Worm (Caenorhabditis elegans) whole organism, mixed stage, embryonic: Measurements from ENCODE around the gene ccdc-55.

ENCODE experiments used
- bed-3 ChIP-seq: fragments of 200-800 bp; sonication (Bioruptor generic); optimal IDR thresholded peaks from 3 replicates; lab custom pipeline; 2018; ENCODE audit warnings: mild to moderate bottlenecking, missing genetic modification characterization, moderate library complexity, missing compliant biosample characterization
- blmp-1 ChIP-seq: fragments of 150-350 bp; optimal IDR thresholded peaks from 2 replicates; lab custom pipeline; 2014; ENCODE audit warnings: missing biosample characterization, missing genetic modification characterization
- ceh-39 ChIP-seq: fragments of 150-350 bp; optimal IDR thresholded peaks from 2 replicates; lab custom pipeline; 2014; ENCODE audit warnings: missing biosample characterization, missing genetic modification characterization
- ceh-83 ChIP-seq: fragments of 200-800 bp; sonication (Bioruptor generic); optimal IDR thresholded peaks from 2 replicates; lab custom pipeline; 2018; ENCODE audit warnings: mild to moderate bottlenecking, missing genetic modification characterization, missing compliant biosample characterization
- ces-1 ChIP-seq: fragments of 150-350 bp; optimal IDR thresholded peaks from 2 replicates; lab custom pipeline; 2014; ENCODE audit warnings: missing biosample characterization, missing genetic modification reagents, missing genetic modification characterization
- cnd-1 ChIP-seq: fragments of 200-800 bp; sonication (Bioruptor generic); optimal IDR thresholded peaks from 2 replicates; lab custom pipeline; 2018; ENCODE audit warnings: mild to moderate bottlenecking, missing genetic modification characterization, missing compliant biosample characterization
- drap-1 ChIP-seq: fragments of 200-800 bp; sonication (Bioruptor generic); optimal IDR thresholded peaks from 3 replicates; lab custom pipeline; 2018; ENCODE audit warnings: mild to moderate bottlenecking, missing genetic modification characterization, missing compliant biosample characterization
- elt-1 ChIP-seq: sonication (generic microtip); optimal IDR thresholded peaks from 2 replicates; lab custom pipeline; 2017; ENCODE audit warnings: missing genetic modification characterization, mild to moderate bottlenecking, missing compliant biosample characterization, antibody characterized with exemption, moderate library complexity, borderline replicate concordance; ENCODE audit not compliant: insufficient read depth
- elt-3 ChIP-seq: fragments of 150-350 bp; optimal IDR thresholded peaks from 2 replicates; lab custom pipeline; 2014; ENCODE audit warnings: missing biosample characterization, missing genetic modification characterization
- ham-2 ChIP-seq: fragments of 200-800 bp; sonication (Bioruptor generic); optimal IDR thresholded peaks from 2 replicates; lab custom pipeline; 2018; ENCODE audit warnings: mild to moderate bottlenecking, missing genetic modification characterization, missing compliant biosample characterization
- hlh-1 ChIP-seq: fragments of 150-350 bp; optimal IDR thresholded peaks from 2 replicates; lab custom pipeline; 2014; ENCODE audit warnings: missing biosample characterization, missing genetic modification reagents, missing genetic modification characterization
- lin-13 ChIP-seq: fragments of 150-350 bp; optimal IDR thresholded peaks from 2 replicates; lab custom pipeline; 2014; ENCODE audit warnings: missing biosample characterization, missing genetic modification characterization
- lin-32 ChIP-seq: fragments of 200-800 bp; sonication (Bioruptor generic); optimal IDR thresholded peaks from 2 replicates; lab custom pipeline; 2018; ENCODE audit warnings: mild to moderate bottlenecking, missing genetic modification characterization, missing compliant biosample characterization
- lsy-2 ChIP-seq: fragments of 150-350 bp; optimal IDR thresholded peaks from 2 replicates; lab custom pipeline; 2014; ENCODE audit warnings: missing biosample characterization, missing genetic modification characterization
- mab-5 ChIP-seq: fragments of 150-350 bp; optimal IDR thresholded peaks from 2 replicates; lab custom pipeline; 2014; ENCODE audit warnings: missing biosample characterization, missing genetic modification characterization
- mep-1 ChIP-seq: fragments of 150-350 bp; optimal IDR thresholded peaks from 2 replicates; lab custom pipeline; 2017; ENCODE audit warnings: missing biosample characterization, missing genetic modification reagents, missing genetic modification characterization, inconsistent platforms
- mls-2 ChIP-seq: sonication (generic microtip); optimal IDR thresholded peaks from 2 replicates; lab custom pipeline; 2016; ENCODE audit warnings: mild to moderate bottlenecking, missing genetic modification characterization, moderate library complexity, missing compliant biosample characterization
- nhr-12 ChIP-seq: fragments of 150-350 bp; optimal IDR thresholded peaks from 2 replicates; lab custom pipeline; 2014; ENCODE audit warnings: missing biosample characterization, missing genetic modification characterization
- nhr-2 ChIP-seq: fragments of 150-350 bp; optimal IDR thresholded peaks from 2 replicates; lab custom pipeline; 2014; ENCODE audit warnings: missing biosample characterization, missing genetic modification characterization
- nhr-237 ChIP-seq: fragments of 150-350 bp; optimal IDR thresholded peaks from 2 replicates; lab custom pipeline; 2014; ENCODE audit warnings: missing biosample characterization, missing genetic modification characterization
- nhr-28 ChIP-seq: fragments of 150-350 bp; optimal IDR thresholded peaks from 2 replicates; lab custom pipeline; 2014; ENCODE audit warnings: missing biosample characterization, missing genetic modification characterization
- nhr-76 ChIP-seq: sonication (generic microtip); optimal IDR thresholded peaks from 2 replicates; lab custom pipeline; 2017; ENCODE audit warnings: missing biosample characterization, missing genetic modification characterization
- pha-4 ChIP-seq: fragments of 150-350 bp; optimal IDR thresholded peaks from 2 replicates; lab custom pipeline; 2018; ENCODE audit warnings: missing biosample characterization, missing genetic modification reagents, missing genetic modification characterization
- snpc-4 ChIP-seq: fragments of 150-350 bp; optimal IDR thresholded peaks from 2 replicates; lab custom pipeline; 2014; ENCODE audit warnings: missing biosample characterization, missing genetic modification characterization
- sptf-1 ChIP-seq: sonication (generic microtip); optimal IDR thresholded peaks from 2 replicates; lab custom pipeline; 2017; ENCODE audit warnings: mild to moderate bottlenecking, missing genetic modification characterization, moderate library complexity, missing compliant biosample characterization
- tbx-8 ChIP-seq: fragments of 200-800 bp; sonication (Bioruptor generic); optimal IDR thresholded peaks from 2 replicates; lab custom pipeline; 2018; ENCODE audit warnings: mild to moderate bottlenecking, missing genetic modification characterization, moderate library complexity, missing compliant biosample characterization
- unc-120 ChIP-seq: sonication (generic microtip); optimal IDR thresholded peaks from 2 replicates; lab custom pipeline; 2017; ENCODE audit warnings: missing genetic modification characterization, missing compliant biosample characterization; ENCODE audit not compliant: poor library complexity, severe bottlenecking
- unc-39 ChIP-seq: fragments of 150-350 bp; optimal IDR thresholded peaks from 2 replicates; lab custom pipeline; 2014; ENCODE audit warnings: missing biosample characterization, missing genetic modification characterization
- unc-62 ChIP-seq: fragments of 150-350 bp; optimal IDR thresholded peaks from 2 replicates; lab custom pipeline; 2014; ENCODE audit warnings: missing biosample characterization, missing genetic modification reagents, missing genetic modification characterization
- zip-8 ChIP-seq: fragments of 150-350 bp; optimal IDR thresholded peaks from 2 replicates; lab custom pipeline; 2014; ENCODE audit warnings: missing biosample characterization, missing genetic modification characterization
- ztf-11 ChIP-seq: fragments of 150-350 bp; optimal IDR thresholded peaks from 2 replicates; lab custom pipeline; 2014; ENCODE audit warnings: missing biosample characterization, missing genetic modification characterization

The ccdc-55 gene

DNA sequence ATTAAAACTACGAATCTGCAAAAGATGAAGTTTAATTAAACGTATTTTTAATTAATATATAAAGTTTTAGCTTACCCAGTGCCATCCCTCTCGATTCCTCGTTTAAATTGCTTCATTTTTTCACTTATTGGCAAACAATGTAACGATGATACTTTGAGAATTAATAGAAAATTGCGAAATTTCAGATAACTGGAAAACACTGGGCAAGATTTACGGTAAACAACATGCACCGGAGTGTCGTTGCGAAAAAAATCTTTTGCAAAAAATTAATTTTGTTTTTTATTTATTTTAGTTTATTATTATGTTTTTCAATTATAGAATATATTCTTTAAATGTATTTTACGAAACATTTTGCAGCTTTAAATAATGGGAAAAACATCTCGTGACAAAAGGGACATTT is 35.5 kb upstream of the ccdc-55 start, which contains the start of the genes pelo-1 and R74.7:
TSS of gene pelo-1 (minus strand) at position 151 of the 400 bp plus-strand sequence.
TSS of gene R74.7 (plus strand) at position 358 of the 400 bp plus-strand sequence.
- TF ChIP-seq cnd-1 (tag; lab: Kevin White, UChicago) (no peak), ces-1 (GFP tag; lab: Kevin White, UChicago) (peak; percentile 14)

DNA sequence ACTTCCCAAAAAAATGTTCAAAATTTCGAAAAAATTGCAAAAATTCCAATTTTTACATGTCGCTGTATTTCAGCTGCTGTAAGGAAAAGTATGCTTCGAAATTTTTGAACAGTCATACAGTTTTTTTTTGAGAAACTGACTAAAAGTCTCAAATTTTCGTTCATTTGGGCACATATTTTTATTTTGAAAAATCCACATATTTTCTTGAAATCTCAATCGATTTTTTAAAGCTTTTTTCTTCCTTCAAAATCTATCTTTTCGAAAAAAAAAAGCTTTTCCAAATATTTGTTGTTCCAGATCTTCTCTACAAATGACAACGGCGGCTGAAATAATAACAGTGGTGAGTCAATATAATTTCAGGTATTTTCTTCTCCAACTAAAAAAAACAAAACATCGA is 28.4 kb upstream of the ccdc-55 start, which contains the start of gene asd-1:
TSS of gene asd-1 (plus strand) at position 298 of the 397 bp plus-strand sequence.
- TF ChIP-seq tbx-8 = no peak
- no peak for TF ChIP-seq sptf-1
- no peak for TF ChIP-seq nhr-237
- TF ChIP-seq pha-4 (tag; lab: Kevin White, UChicago) = no peak
- no peak for TF ChIP-seq nhr-28
- TF ChIP-seq nhr-76 (tag; lab: Kevin White, UChicago) = no peak
- no peak for TF ChIP-seq hlh-1 (tag; lab: Kevin White, UChicago)
- TF ChIP-seq, all 35 proteins: peak for 0

DNA sequence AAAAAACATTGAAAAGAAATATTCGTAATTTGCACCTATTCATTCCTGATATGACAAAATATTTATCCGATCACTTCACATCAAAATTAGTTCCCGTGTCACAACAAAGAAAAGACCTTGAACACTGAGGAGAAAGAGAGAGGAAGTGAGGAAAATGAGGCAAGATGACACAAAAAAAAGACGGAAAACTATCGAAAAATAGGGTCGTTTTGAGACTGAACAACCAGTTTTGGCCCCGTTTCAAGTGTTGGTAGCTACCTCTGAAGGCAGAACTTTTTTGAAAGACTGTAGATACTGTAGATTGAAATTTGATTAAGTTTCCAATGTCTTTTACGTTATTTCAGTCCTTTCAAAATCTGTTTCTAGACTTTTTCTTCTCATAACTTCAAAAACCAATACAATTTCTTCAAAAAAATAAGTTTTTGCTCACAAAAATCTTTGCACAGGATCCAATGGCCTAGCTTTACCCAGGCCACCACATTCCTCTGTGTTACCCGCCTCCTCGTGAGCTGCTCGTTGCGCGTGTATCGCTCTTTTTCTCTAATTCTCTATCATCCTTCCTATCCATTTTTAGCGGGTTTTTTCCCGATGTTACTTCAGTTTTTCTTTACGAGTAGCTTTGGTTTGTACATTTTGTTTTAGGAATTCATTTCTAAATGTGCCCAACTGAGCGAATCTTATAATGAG is 27.9 kb upstream of the ccdc-55 start:
- no peak for TF ChIP-seq nhr-76 (tag; lab: Kevin White, UChicago)
- TF ChIP-seq ztf-11 (tag; lab: Kevin White, UChicago) = no peak
- no peak for TF ChIP-seq blmp-1
- TF ChIP-seq drap-1 = no peak
- TF ChIP-seq ceh-39 (tag; lab: Kevin White, UChicago) = peak; percentile 22
- TF ChIP-seq pha-4 (tag; lab: Kevin White, UChicago) = no peak
- no peak for TF ChIP-seq tbx-8
- TF ChIP-seq bed-3 (GFP tag; lab: Kevin White, UChicago) = no peak
- TF ChIP-seq elt-1 (tag; lab: Kevin White, UChicago) = no peak
- TF ChIP-seq ceh-83 = no peak
- no peak for TF ChIP-seq cnd-1 (tag; lab: Kevin White, UChicago)
- peak; percentile 50 for TF ChIP-seq lsy-2
- TF ChIP-seq hlh-1 (tag; lab: Kevin White, UChicago) = no peak
- TF ChIP-seq ham-2 (GFP tag; lab: Kevin White, UChicago) = no peak
- TF ChIP-seq lin-13 (tag; lab: Kevin White, UChicago) = no peak
- TF ChIP-seq mab-5 (tag; lab: Kevin White, UChicago) = no peak
- TF ChIP-seq elt-3 (tag; lab: Kevin White, UChicago) = no peak
- no peak for TF ChIP-seq nhr-28
- no peak for TF ChIP-seq sptf-1
- TF ChIP-seq nhr-12 (tag; lab: Kevin White, UChicago) = no peak
- TF ChIP-seq lin-32 (GFP tag; lab: Kevin White, UChicago) = no peak
- TF ChIP-seq ces-1 (GFP tag; lab: Kevin White, UChicago) = peak; percentile 15
- peak; percentile 5 for TF ChIP-seq nhr-237
- no peak for TF ChIP-seq zip-8
- TF ChIP-seq unc-39 = no peak
- TF ChIP-seq nhr-2 (tag; lab: Kevin White, UChicago) = no peak
- no peak for TF ChIP-seq snpc-4 (tag; lab: Kevin White, UChicago)
- peak; percentile 37 for TF ChIP-seq mep-1 (tag; lab: Kevin White, UChicago)
- peak; percentile 4 for TF ChIP-seq mls-2 (tag; lab: Kevin White, UChicago)
- peak; percentile 88 for TF ChIP-seq unc-120 (tag; lab: Kevin White, UChicago)
- TF ChIP-seq unc-62 (GFP tag; lab: Kevin White, UChicago) = no peak

DNA sequence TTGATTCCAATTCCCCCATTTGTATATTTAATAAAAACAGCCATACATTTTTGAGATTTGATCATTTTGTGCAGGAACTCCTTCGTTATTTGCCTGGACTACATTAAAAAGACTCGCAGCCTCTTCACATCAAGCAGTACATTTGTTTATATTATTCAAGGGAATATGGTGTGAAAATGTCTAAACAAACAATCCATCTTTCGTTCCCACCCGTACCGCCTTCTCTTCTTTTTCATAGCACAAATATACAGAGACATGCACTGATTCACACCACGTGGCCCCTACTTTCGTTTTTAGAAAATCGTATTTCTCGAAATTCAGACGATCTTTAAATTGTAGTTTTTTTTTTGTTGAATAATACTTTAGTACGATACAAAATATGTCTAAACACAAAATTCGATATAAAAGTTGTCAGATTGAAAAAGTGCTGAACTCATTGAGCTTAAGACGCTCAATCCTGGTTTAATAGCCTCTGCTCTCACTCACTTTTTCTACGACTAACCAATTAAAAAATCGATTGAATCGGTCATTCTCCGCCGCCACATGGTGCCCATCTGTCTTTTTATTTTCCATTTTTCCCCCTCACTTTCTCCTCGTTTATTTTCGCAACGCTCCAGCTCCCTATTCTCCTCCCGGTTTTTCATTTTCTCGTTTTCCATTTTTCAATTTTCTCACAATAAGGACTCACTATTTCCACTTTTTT is 26.9 kb upstream of the ccdc-55 start:
- TF ChIP-seq ces-1 (GFP tag; lab: Kevin White, UChicago) (peak; percentile 35), mab-5 (tag; lab: Kevin White, UChicago) (peak; percentile 20), sptf-1 (no peak), cnd-1 (tag; lab: Kevin White, UChicago) (peak; percentile 3), hlh-1 (tag; lab: Kevin White, UChicago) (no peak), lin-32 (GFP tag; lab: Kevin White, UChicago) (peak; percentile 50)
